Worm (Caenorhabditis elegans) whole organism, L2 larva: ENCODE results near the gene F44A2.3.

ENCODE experiments used
- C34F6.9 ChIP-seq: fragments of 150-350 bp; optimal IDR thresholded peaks from 2 replicates; lab custom pipeline; 2014; ENCODE audit warnings: missing biosample characterization, missing genetic modification characterization
- R02D3.7 ChIP-seq: fragments of 150-350 bp; optimal IDR thresholded peaks from 2 replicates; lab custom pipeline; 2014; ENCODE audit warnings: missing biosample characterization, missing genetic modification characterization
- Y55F3AM.14 ChIP-seq: fragments of 200-800 bp; sonication (Bioruptor generic); optimal IDR thresholded peaks from 2 replicates; lab custom pipeline; 2018; ENCODE audit warnings: mild to moderate bottlenecking, missing genetic modification characterization, missing compliant biosample characterization
- ZK546.5 ChIP-seq: sonication (generic microtip); optimal IDR thresholded peaks from 2 replicates; lab custom pipeline; 2017; ENCODE audit warnings: missing biosample characterization, missing genetic modification characterization
- alr-1 ChIP-seq: fragments of 150-350 bp; optimal IDR thresholded peaks from 2 replicates; lab custom pipeline; 2014; ENCODE audit warnings: missing biosample characterization, missing genetic modification characterization
- blmp-1 ChIP-seq: sonication (generic microtip); optimal IDR thresholded peaks from 2 replicates; lab custom pipeline; 2017; ENCODE audit warnings: missing genetic modification characterization, mild to moderate bottlenecking, missing compliant biosample characterization, antibody characterized with exemption, moderate library complexity; ENCODE audit not compliant: insufficient read depth
- ceh-16 ChIP-seq: fragments of 150-350 bp; optimal IDR thresholded peaks from 2 replicates; lab custom pipeline; 2014; ENCODE audit warnings: missing biosample characterization, missing genetic modification characterization
- ceh-82 ChIP-seq: fragments of 150-350 bp; optimal IDR thresholded peaks from 2 replicates; lab custom pipeline; 2014; ENCODE audit warnings: missing biosample characterization, missing genetic modification characterization
- dmd-4 ChIP-seq: sonication (generic microtip); optimal IDR thresholded peaks from 2 replicates; lab custom pipeline; 2017; ENCODE audit warnings: missing biosample characterization, missing genetic modification characterization
- elt-1 ChIP-seq: fragments of 150-350 bp; optimal IDR thresholded peaks from 2 replicates; lab custom pipeline; 2014; ENCODE audit warnings: missing biosample characterization, missing genetic modification characterization
- elt-3 ChIP-seq: sonication (generic microtip); optimal IDR thresholded peaks from 2 replicates; lab custom pipeline; 2017; ENCODE audit warnings: missing biosample characterization, missing genetic modification characterization
- fos-1 ChIP-seq: fragments of 150-350 bp; optimal IDR thresholded peaks from 2 replicates; lab custom pipeline; 2014; ENCODE audit warnings: missing biosample characterization, missing genetic modification characterization
- gmeb-1 ChIP-seq: fragments of 150-350 bp; optimal IDR thresholded peaks from 2 replicates; lab custom pipeline; 2014; ENCODE audit warnings: missing biosample characterization, missing genetic modification characterization
- lin-11 ChIP-seq: fragments of 150-350 bp; sonication (generic microtip); optimal IDR thresholded peaks from 2 replicates; lab custom pipeline; 2014; ENCODE audit warnings: missing biosample characterization, missing genetic modification characterization, inconsistent platforms, mixed read lengths
- lsy-2 ChIP-seq, 2 experiments: fragments of 150-350 bp in 1 of 2; sonication (generic microtip) in 1 of 2; optimal IDR thresholded peaks; 2 replicates each; lab custom pipeline; 2014 to 2017; ENCODE audit warnings: missing biosample characterization in 2 of 2, missing genetic modification characterization in 2 of 2
- mab-5 ChIP-seq: fragments of 150-350 bp; optimal IDR thresholded peaks from 2 replicates; lab custom pipeline; 2014; ENCODE audit warnings: missing biosample characterization, missing genetic modification characterization
- mbf-1 ChIP-seq: sonication (generic microtip); optimal IDR thresholded peaks from 2 replicates; lab custom pipeline; 2017; ENCODE audit warnings: missing biosample characterization, missing genetic modification characterization
- mdl-1 ChIP-seq, 2 experiments: fragments of 150-350 bp in 1 of 2; sonication (generic microtip) in 1 of 2; optimal IDR thresholded peaks; 2 replicates each; lab custom pipeline; 2017; ENCODE audit warnings: missing biosample characterization in 2 of 2, missing genetic modification characterization in 2 of 2
- nhr-12 ChIP-seq: fragments of 150-350 bp; optimal IDR thresholded peaks from 2 replicates; lab custom pipeline; 2014; ENCODE audit warnings: missing biosample characterization, missing genetic modification characterization
- nhr-23 ChIP-seq: fragments of 150-350 bp; optimal IDR thresholded peaks from 2 replicates; lab custom pipeline; 2014; ENCODE audit warnings: missing biosample characterization, missing genetic modification reagents, missing genetic modification characterization
- nhr-237 ChIP-seq: fragments of 150-350 bp; optimal IDR thresholded peaks from 2 replicates; lab custom pipeline; 2014; ENCODE audit warnings: missing biosample characterization, missing genetic modification characterization
- nhr-25 ChIP-seq: fragments of 150-350 bp; sonication (generic microtip); optimal IDR thresholded peaks from 3 replicates; lab custom pipeline; 2014; ENCODE audit warnings: missing biosample characterization, missing genetic modification characterization
- peb-1 ChIP-seq: fragments of 150-350 bp; optimal IDR thresholded peaks from 2 replicates; lab custom pipeline; 2014; ENCODE audit warnings: missing biosample characterization, missing genetic modification characterization
- sma-3 ChIP-seq: sonication (generic microtip); optimal IDR thresholded peaks from 2 replicates; lab custom pipeline; 2016; ENCODE audit warnings: missing genetic modification reagents, missing genetic modification characterization, missing compliant biosample characterization
- unc-39 ChIP-seq: fragments of 150-350 bp; optimal IDR thresholded peaks from 2 replicates; lab custom pipeline; 2014; ENCODE audit warnings: missing biosample characterization, missing genetic modification characterization
- unc-55 ChIP-seq: fragments of 150-350 bp; sonication (generic microtip); optimal IDR thresholded peaks from 3 replicates; lab custom pipeline; 2014; ENCODE audit warnings: missing biosample characterization, missing genetic modification reagents, missing genetic modification characterization
- ztf-1 ChIP-seq: fragments of 200-800 bp; sonication (Bioruptor generic); conservative IDR thresholded peaks from 2 replicates; pipeline ENCODE4 v1.3.6; 2022; ENCODE audit warnings: missing genetic modification characterization, missing compliant biosample characterization
- ztf-11 ChIP-seq: sonication (generic microtip); optimal IDR thresholded peaks from 2 replicates; lab custom pipeline; 2017; ENCODE audit warnings: missing biosample characterization, missing genetic modification characterization
- ztf-4 ChIP-seq: fragments of 150-350 bp; optimal IDR thresholded peaks from 2 replicates; lab custom pipeline; 2014; ENCODE audit warnings: missing biosample characterization, missing genetic modification characterization

The F44A2.3 gene

DNA sequence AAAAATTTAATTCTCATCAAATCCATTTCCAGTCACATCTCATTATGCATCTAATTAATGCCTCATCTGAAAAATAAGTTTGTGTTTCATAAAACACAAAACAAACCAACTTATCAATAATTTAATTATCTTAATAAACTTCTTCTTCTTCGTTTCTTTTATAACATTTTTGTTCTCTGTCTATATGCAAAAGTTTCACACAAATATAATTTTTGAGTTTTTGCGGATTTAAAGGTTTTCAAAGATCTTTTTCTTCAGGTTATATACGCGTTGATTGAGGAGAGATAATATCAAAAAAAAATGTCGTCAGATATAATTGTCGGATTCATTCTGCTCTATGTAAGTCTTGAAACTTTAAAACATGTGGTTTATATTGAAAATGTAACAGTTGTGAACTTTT is 44.5 kb downstream of the F44A2.3 start, which contains the start of gene srx-47:
Gene srx-47, plus strand, starts transcription at position 301 of the 400 bp plus-strand sequence.
- TF ChIP-seq alr-1 (tag; lab: Kevin White, UChicago) (no peak), nhr-12 (tag; lab: Kevin White, UChicago) (no peak), mbf-1 (tag; lab: Kevin White, UChicago) (no peak), ztf-11 (tag; lab: Kevin White, UChicago) (no peak), blmp-1 (tag; lab: Kevin White, UChicago) (no peak), C34F6.9 (no peak), ceh-82 (tag; lab: Kevin White, UChicago) (no peak), ZK546.5 (tag; lab: Kevin White, UChicago) (no peak), ztf-1 (no peak), dmd-4 (tag; lab: Kevin White, UChicago) (no peak), elt-3 (tag; lab: Kevin White, UChicago) (no peak)
- TF ChIP-seq, all 48 proteins: peak for 0

DNA sequence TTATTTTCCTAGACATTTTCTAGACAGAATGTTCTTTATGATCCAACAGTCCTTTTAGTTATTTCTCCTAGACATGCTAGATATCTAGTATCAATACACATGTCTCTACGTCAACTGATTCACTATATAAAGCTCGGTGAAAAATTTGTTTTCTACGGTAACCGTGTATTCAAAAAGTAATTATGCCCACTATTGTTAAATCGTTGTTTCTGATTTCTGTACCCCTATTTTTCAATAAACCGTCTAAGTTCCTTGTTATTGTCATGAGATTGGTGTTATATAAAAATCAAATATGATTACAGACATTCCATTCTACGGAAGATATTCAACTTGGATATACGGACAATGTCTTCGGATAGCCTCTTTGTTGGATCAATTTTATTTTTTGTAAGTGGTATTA is 47.7 kb downstream of the F44A2.3 start, which contains the start of gene srx-46:
Gene srx-46, plus strand, starts transcription at position 301 of the 400 bp plus-strand sequence.
- TF ChIP-seq dmd-4 (tag; lab: Kevin White, UChicago) = no peak
- TF ChIP-seq ztf-1 = no peak
- no peak for TF ChIP-seq elt-3 (tag; lab: Kevin White, UChicago)
- TF ChIP-seq mdl-1 (tag; optimal IDR thresholded peaks at IDR 0.05; lab: Kevin White, UChicago) = no peak
- TF ChIP-seq C34F6.9 = no peak
- TF ChIP-seq ceh-16 (tag; lab: Kevin White, UChicago) = no peak
- TF ChIP-seq gmeb-1 (tag; lab: Kevin White, UChicago) = no peak
- no peak for TF ChIP-seq unc-55 (GFP tag; lab: Kevin White, UChicago)
- TF ChIP-seq elt-1 (tag; lab: Kevin White, UChicago) = no peak
- TF ChIP-seq peb-1 = no peak

DNA sequence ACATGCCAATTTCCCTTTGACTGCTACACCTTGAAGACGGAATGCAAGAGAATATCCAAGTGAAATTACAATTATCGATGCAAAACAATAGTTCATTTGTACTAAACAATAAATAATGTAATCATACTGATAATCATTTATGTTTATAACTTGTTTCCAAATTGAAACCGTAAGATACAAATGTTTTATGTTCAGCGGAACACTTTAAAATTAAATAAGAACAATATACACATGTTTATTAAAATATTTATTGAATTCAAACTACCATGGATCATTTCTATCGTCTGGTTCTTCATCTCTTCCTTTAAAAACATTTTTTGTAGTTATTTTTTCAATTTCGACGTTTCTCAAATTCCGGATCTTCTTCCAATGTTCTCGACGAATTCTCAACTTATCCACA is 50.2 kb downstream of the F44A2.3 start, which contains the start of gene ttr-40:
Gene ttr-40, minus strand, starts transcription at position 101 of the 400 bp plus-strand sequence.
- TF ChIP-seq dmd-4 (tag; lab: Kevin White, UChicago) (no peak), nhr-25 (tag; lab: Kevin White, UChicago) (no peak), nhr-12 (tag; lab: Kevin White, UChicago) (no peak), lin-11 (tag; lab: Kevin White, UChicago) (no peak), nhr-23 (tag; lab: Kevin White, UChicago) (no peak), ztf-11 (tag; lab: Kevin White, UChicago) (no peak), peb-1 (no peak), lsy-2 (tag; optimal IDR thresholded peaks at IDR 0.05; lab: Kevin White, UChicago) (no peak), blmp-1 (tag; lab: Kevin White, UChicago) (no peak), elt-3 (tag; lab: Kevin White, UChicago) (no peak), nhr-237 (no peak), unc-39 (tag; lab: Kevin White, UChicago) (no peak), ztf-1 (no peak), sma-3 (GFP tag; lab: Kevin White, UChicago) (no peak), ceh-16 (tag; lab: Kevin White, UChicago) (no peak), mab-5 (tag; lab: Kevin White, UChicago) (no peak), R02D3.7 (tag; lab: Kevin White, UChicago) (no peak)
- TF ChIP-seq, all 48 proteins: peak for 0

DNA sequence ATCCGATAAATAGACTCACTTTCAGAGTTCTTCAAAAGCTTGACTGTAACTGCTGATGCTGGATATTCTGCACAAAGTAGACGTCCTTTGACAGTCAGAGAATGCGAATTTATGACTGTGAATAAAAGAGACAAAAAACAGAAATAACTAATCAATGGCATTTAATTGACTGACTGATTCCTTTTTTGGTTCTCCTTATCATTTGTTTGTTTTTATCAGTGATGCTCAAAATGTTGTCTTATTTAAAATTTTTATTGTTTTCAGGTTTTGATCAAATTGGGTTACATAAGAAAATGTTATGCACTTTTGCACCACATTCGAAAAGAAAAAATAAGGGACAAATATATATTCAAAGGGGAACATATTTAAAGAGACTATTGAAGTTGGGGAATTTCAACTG is 51.1 kb downstream of the F44A2.3 start, which contains the start of gene ttr-49:
Gene ttr-49, minus strand, starts transcription at position 171 of the 400 bp plus-strand sequence.
- TF ChIP-seq fos-1 (peak; percentile 59), nhr-237 (no peak)

DNA sequence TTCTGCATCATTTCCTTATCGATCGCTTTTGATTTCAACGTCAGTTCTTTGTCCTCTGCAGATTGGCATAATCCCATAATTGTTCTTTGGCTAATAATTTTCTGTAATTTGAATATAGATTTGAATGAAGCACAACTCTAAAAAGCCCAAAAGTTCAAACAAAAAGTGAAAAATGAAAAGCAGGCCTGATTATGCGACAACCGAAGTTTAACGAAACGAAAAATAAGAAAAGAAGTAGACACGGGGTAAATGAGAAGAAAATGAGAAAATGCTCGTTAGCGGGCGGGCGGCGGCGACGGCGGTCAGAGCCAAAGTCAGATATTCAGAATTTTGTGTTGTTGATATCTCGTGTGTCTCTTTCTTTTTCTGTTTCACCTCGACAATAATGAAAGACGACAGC is 54.5 kb downstream of the F44A2.3 start, which contains the start of gene gpa-3:
Gene gpa-3, minus strand, starts transcription at position 101 of the 400 bp plus-strand sequence.
- TF ChIP-seq ztf-4 = no peak
- TF ChIP-seq elt-3 (tag; lab: Kevin White, UChicago) = no peak
- TF ChIP-seq Y55F3AM.14 (GFP tag; lab: Kevin White, UChicago) = no peak
